Worm (Caenorhabditis elegans): Measurements from ENCODE around the gene bath-28.

DNA sequence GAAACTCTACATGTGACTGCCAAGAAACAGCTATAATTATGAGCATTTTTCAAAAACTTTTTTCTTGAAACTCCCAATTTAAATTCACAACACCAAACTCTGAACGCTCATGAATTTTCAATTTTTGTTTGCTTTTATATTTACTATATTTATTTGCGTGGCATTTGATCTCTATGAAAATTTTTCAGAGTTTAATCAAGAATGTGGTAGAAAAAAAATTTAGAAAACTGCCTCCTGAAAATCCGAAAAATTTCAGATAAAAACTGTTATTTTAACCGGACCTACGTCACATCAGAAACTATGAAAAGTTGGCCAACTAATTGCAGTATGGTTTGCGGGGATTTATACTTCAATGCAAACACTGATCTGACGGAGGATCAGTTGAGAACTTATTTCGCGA is 12.7 kb downstream of the bath-28 start, which contains the start of gene irld-27:
- TF ChIP-seq ama-1 (optimal IDR thresholded peaks at IDR 0.05) (no peak), lin-39 (tag; optimal IDR thresholded peaks at IDR 0.05) (no peak)

Measured in whole organism, L1 larva.